Worm (Caenorhabditis elegans) whole organism, L1 larva: ENCODE data around the gene elp-1.

ENCODE experiments used
- Y116A8C.19 ChIP-seq: sonication (generic microtip); optimal IDR thresholded peaks from 2 replicates; lab custom pipeline; 2016; ENCODE audit warnings: missing compliant biosample characterization, missing genetic modification characterization, borderline replicate concordance
- dpl-1 ChIP-seq, 3 experiments: fragments of 150-350 bp in 2 of 3; sonication (generic microtip) in 1 of 3; optimal IDR thresholded peaks; 2 replicates each; lab custom pipeline; 2014 to 2017; ENCODE audit warnings: missing biosample characterization in 3 of 3, missing genetic modification characterization in 3 of 3, missing genetic modification reagents in 3 of 3
- fkh-10 ChIP-seq: sonication (generic microtip); optimal IDR thresholded peaks from 2 replicates; lab custom pipeline; 2017; ENCODE audit warnings: missing biosample characterization, missing genetic modification reagents, missing genetic modification characterization
- fkh-8 ChIP-seq: sonication (generic microtip); optimal IDR thresholded peaks from 2 replicates; lab custom pipeline; 2016; ENCODE audit warnings: mild to moderate bottlenecking, missing genetic modification characterization, missing compliant biosample characterization
- lir-3 ChIP-seq: sonication (generic microtip); optimal IDR thresholded peaks from 2 replicates; lab custom pipeline; 2016; ENCODE audit warnings: mild to moderate bottlenecking, missing genetic modification characterization, moderate library complexity, missing compliant biosample characterization; ENCODE audit not compliant: poor library complexity
- vab-15 ChIP-seq: sonication (generic microtip); optimal IDR thresholded peaks from 2 replicates; lab custom pipeline; 2017; ENCODE audit warnings: missing genotype, mild to moderate bottlenecking, missing genetic modification characterization, missing compliant biosample characterization

DNA sequence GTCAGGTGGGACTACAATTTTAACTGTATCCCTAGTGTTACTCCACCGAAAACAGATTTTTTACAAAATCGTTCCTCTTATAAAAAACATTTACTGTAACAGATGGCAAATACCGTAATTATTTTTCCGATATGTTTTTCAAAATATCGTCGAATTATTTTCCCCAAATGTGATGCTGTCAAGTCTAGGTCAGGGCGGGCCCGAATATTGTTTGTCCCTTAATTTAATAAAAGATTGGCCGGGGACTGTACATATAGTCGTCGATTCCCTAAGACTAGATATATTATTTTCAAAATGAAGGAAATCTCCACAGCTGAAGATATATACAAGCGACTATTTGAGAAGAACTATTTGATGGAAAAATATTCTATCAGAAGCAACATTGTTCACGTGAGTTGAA, 28.0 kb upstream of the elp-1 start, which contains the start of gene sdf-9:
- TF ChIP-seq lir-3 (no peak), Y116A8C.19 (tag; lab: Kevin White, UChicago) (no peak), fkh-8 (no peak), fkh-10 (GFP tag; lab: Kevin White, UChicago) (no peak), vab-15 (tag; lab: Kevin White, UChicago) (no peak), dpl-1 (GFP tag; optimal IDR thresholded peaks at IDR 0.05; lab: Kevin White, UChicago) (no peak)
